Worm (Caenorhabditis elegans): ENCODE measurements around the gene C44H4.6.

ce11 chrX:14594825-14595224, 4.3 kb downstream of the C44H4.6 start, which contains the start of gene C44H4.8:
- TF ChIP-seq aly-1 (tag; optimal IDR thresholded peaks at IDR 0.05) (no peak), scrt-1 (GFP tag; IDR thresholded peaks at IDR 0.05) (no peak), ama-1 (optimal IDR thresholded peaks at IDR 0.05) (no peak), hmg-4 (GFP tag; optimal IDR thresholded peaks at IDR 0.05) (no peak), sea-1 (GFP tag; conservative IDR thresholded peaks at IDR 0.05) (no peak)

Data from whole organism, early embryonic.